Fruit fly (Drosophila melanogaster) whole organism, prepupa: ENCODE results near the gene hang.
A peak's percentile ranks its signal among the peaks of the same experiment; 100 is the strongest.

Experiments
- Blimp-1 ChIP-seq: fragments of 200-800 bp; sonication (Bioruptor generic); optimal IDR thresholded peaks from 3 replicates; lab custom pipeline; 2017; ENCODE audit warnings: missing biosample characterization, missing genetic modification characterization, mild to moderate bottlenecking, moderate library complexity, missing genetic modification reagents
- CG11294 ChIP-seq: fragments of 200-800 bp; sonication (Bioruptor generic); IDR thresholded peaks from 2 replicates; pipeline ENCODE4 v1.3.6; 2022; ENCODE audit warnings: missing biosample characterization, missing genetic modification characterization
- CG11902 ChIP-seq: fragments of 200-800 bp; sonication (Bioruptor generic); optimal IDR thresholded peaks from 3 replicates; lab custom pipeline; 2016; ENCODE audit warnings: missing biosample characterization, missing genetic modification characterization
- CG15336 ChIP-seq: fragments of 200-800 bp; sonication (Bioruptor generic); IDR thresholded peaks from 2 replicates; pipeline ENCODE4 v1.3.6; 2022; ENCODE audit warnings: missing biosample characterization, missing genetic modification characterization
- CG3032 ChIP-seq: fragments of 200-800 bp; optimal IDR thresholded peaks from 2 replicates; lab custom pipeline; 2019; ENCODE audit warnings: missing biosample characterization, mild to moderate bottlenecking, missing genetic modification characterization, moderate library complexity
- CG31627 ChIP-seq: fragments of 200-800 bp; sonication (Bioruptor generic); optimal IDR thresholded peaks from 3 replicates; lab custom pipeline; 2016; ENCODE audit warnings: missing biosample characterization, missing genetic modification characterization
- CG32006 ChIP-seq: fragments of 200-800 bp; sonication (Bioruptor generic); optimal IDR thresholded peaks from 3 replicates; lab custom pipeline; 2017; ENCODE audit warnings: missing biosample characterization, mild to moderate bottlenecking, missing genetic modification characterization
- CG34406 ChIP-seq: fragments of 200-800 bp; sonication (Bioruptor generic); optimal IDR thresholded peaks from 3 replicates; lab custom pipeline; 2016; ENCODE audit warnings: missing biosample characterization, missing genetic modification characterization
- CG4318 ChIP-seq: fragments of 200-800 bp; sonication (Bioruptor generic); optimal IDR thresholded peaks from 3 replicates; lab custom pipeline; 2017; ENCODE audit warnings: missing biosample characterization, mild to moderate bottlenecking, missing genetic modification characterization
- CG6792 ChIP-seq: fragments of 200-800 bp; sonication (Bioruptor generic); optimal IDR thresholded peaks from 3 replicates; lab custom pipeline; 2016; ENCODE audit warnings: missing biosample characterization, missing genetic modification characterization
- CG6808 ChIP-seq: fragments of 200-800 bp; sonication (Bioruptor generic); optimal IDR thresholded peaks from 3 replicates; lab custom pipeline; 2017; ENCODE audit warnings: missing biosample characterization, missing genetic modification characterization, mild to moderate bottlenecking, moderate library complexity, missing genetic modification reagents
- CG6854 ChIP-seq: fragments of 200-800 bp; sonication (Bioruptor generic); optimal IDR thresholded peaks from 2 replicates; lab custom pipeline; 2017; ENCODE audit warnings: missing biosample characterization, mild to moderate bottlenecking, missing genetic modification characterization
- CG7368 ChIP-seq: fragments of 200-800 bp; sonication (Bioruptor generic); optimal IDR thresholded peaks from 3 replicates; lab custom pipeline; 2016; ENCODE audit warnings: missing biosample characterization, missing genetic modification characterization
- CG8632 ChIP-seq: fragments of 200-800 bp; sonication (Bioruptor generic); optimal IDR thresholded peaks from 3 replicates; lab custom pipeline; 2016; ENCODE audit warnings: missing biosample characterization, missing genetic modification characterization
- CG9139 ChIP-seq: fragments of 200-800 bp; sonication (Bioruptor generic); optimal IDR thresholded peaks from 3 replicates; lab custom pipeline; 2017; ENCODE audit warnings: missing biosample characterization, mild to moderate bottlenecking, missing genetic modification characterization
- Eip78C ChIP-seq: fragments of 200-800 bp; sonication (Bioruptor generic); peaks from one replicate; lab custom pipeline; 2016; ENCODE audit warnings: missing biosample characterization, missing genetic modification characterization
- Hr4 ChIP-seq: fragments of 200-800 bp; sonication (Bioruptor generic); optimal IDR thresholded peaks from 3 replicates; lab custom pipeline; 2016; ENCODE audit warnings: missing biosample characterization, missing genetic modification characterization
- Met ChIP-seq: fragments of 200-800 bp; sonication (Bioruptor generic); optimal IDR thresholded peaks from 3 replicates; lab custom pipeline; 2016; ENCODE audit warnings: missing biosample characterization, missing genetic modification characterization
- OdsH ChIP-seq: fragments of 200-800 bp; sonication (Bioruptor generic); optimal IDR thresholded peaks from 3 replicates; lab custom pipeline; 2016; ENCODE audit warnings: missing biosample characterization, missing genetic modification characterization
- Smox ChIP-seq: fragments of 200-800 bp; sonication (Bioruptor generic); optimal IDR thresholded peaks from 3 replicates; lab custom pipeline; 2016; ENCODE audit warnings: missing biosample characterization, missing genetic modification characterization
- Sox14 ChIP-seq: fragments of 200-800 bp; sonication (Bioruptor generic); optimal IDR thresholded peaks from 3 replicates; lab custom pipeline; 2016; ENCODE audit warnings: missing biosample characterization, missing genetic modification characterization
- achi ChIP-seq: fragments of 200-800 bp; sonication (Bioruptor generic); optimal IDR thresholded peaks from 3 replicates; lab custom pipeline; 2016; ENCODE audit warnings: missing biosample characterization, missing genetic modification characterization
- acj6 ChIP-seq: fragments of 200-800 bp; sonication (Bioruptor generic); optimal IDR thresholded peaks from 3 replicates; lab custom pipeline; 2016; ENCODE audit warnings: missing biosample characterization, missing genetic modification characterization
- cyc ChIP-seq: fragments of 200-800 bp; sonication (Bioruptor generic); optimal IDR thresholded peaks from 3 replicates; lab custom pipeline; 2016; ENCODE audit warnings: missing biosample characterization, missing genetic modification characterization
- dac ChIP-seq: fragments of 200-800 bp; sonication (Bioruptor generic); optimal IDR thresholded peaks from 2 replicates; lab custom pipeline; 2017; ENCODE audit warnings: missing biosample characterization, mild to moderate bottlenecking, missing genetic modification characterization
- dsx ChIP-seq: fragments of 200-800 bp; optimal IDR thresholded peaks from 3 replicates; lab custom pipeline; 2019; ENCODE audit warnings: missing biosample characterization, mild to moderate bottlenecking, missing genetic modification characterization, moderate library complexity; ENCODE audit not compliant: poor library complexity, severe bottlenecking
- esn ChIP-seq: fragments of 200-800 bp; sonication (Bioruptor generic); optimal IDR thresholded peaks from 2 replicates; lab custom pipeline; 2016; ENCODE audit warnings: missing biosample characterization, mild to moderate bottlenecking, missing genetic modification characterization, moderate library complexity
- fd59A ChIP-seq: fragments of 200-800 bp; sonication (Bioruptor generic); optimal IDR thresholded peaks from 2 replicates; lab custom pipeline; 2017; ENCODE audit warnings: missing biosample characterization, mild to moderate bottlenecking, missing genetic modification characterization, missing genetic modification reagents
- fd85E ChIP-seq: fragments of 200-800 bp; sonication (Bioruptor generic); optimal IDR thresholded peaks from 3 replicates; lab custom pipeline; 2016; ENCODE audit warnings: missing biosample characterization, missing genetic modification characterization
- fkh ChIP-seq: fragments of 200-800 bp; sonication (Bioruptor generic); optimal IDR thresholded peaks from 3 replicates; lab custom pipeline; 2017; ENCODE audit warnings: missing biosample characterization, mild to moderate bottlenecking, missing genetic modification characterization, moderate library complexity
- lz ChIP-seq: fragments of 200-800 bp; sonication (Bioruptor generic); optimal IDR thresholded peaks from 3 replicates; lab custom pipeline; 2016; ENCODE audit warnings: missing biosample characterization, missing genetic modification characterization
- net ChIP-seq: fragments of 200-800 bp; sonication (Bioruptor generic); optimal IDR thresholded peaks from 3 replicates; lab custom pipeline; 2016; ENCODE audit warnings: missing biosample characterization, missing genetic modification characterization
- salr ChIP-seq, 2 experiments: fragments of 200-800 bp; sonication (Bioruptor generic); optimal IDR thresholded peaks; 3 replicates each; lab custom pipeline; 2016 to 2018; ENCODE audit warnings: missing biosample characterization in 2 of 2, missing genetic modification characterization in 2 of 2, mild to moderate bottlenecking in 1 of 2
- spab ChIP-seq: fragments of 200-800 bp; sonication (Bioruptor generic); optimal IDR thresholded peaks from 2 replicates; lab custom pipeline; 2017; ENCODE audit warnings: missing biosample characterization, mild to moderate bottlenecking, missing genetic modification characterization, missing genetic modification reagents
- ss ChIP-seq, 2 experiments: fragments of 200-800 bp; sonication (Bioruptor generic); optimal IDR thresholded peaks; 2 replicates in 1 of 2; 3 replicates in 1 of 2; lab custom pipeline; 2017 to 2018; ENCODE audit warnings: mild to moderate bottlenecking in 2 of 2, missing biosample characterization in 2 of 2, missing genetic modification characterization in 2 of 2, moderate library complexity in 1 of 2
- svp ChIP-seq: fragments of 200-800 bp; sonication (Bioruptor generic); peaks from one replicate; lab custom pipeline; 2016; ENCODE audit warnings: missing biosample characterization, missing genetic modification characterization
- topi ChIP-seq: fragments of 200-800 bp; sonication (Bioruptor generic); optimal IDR thresholded peaks from 3 replicates; lab custom pipeline; 2016; ENCODE audit warnings: missing biosample characterization, missing genetic modification characterization
- vri ChIP-seq: fragments of 200-800 bp; sonication (Bioruptor generic); optimal IDR thresholded peaks from 3 replicates; lab custom pipeline; 2016; ENCODE audit warnings: missing biosample characterization, mild to moderate bottlenecking, missing genetic modification characterization

hang gene

DNA sequence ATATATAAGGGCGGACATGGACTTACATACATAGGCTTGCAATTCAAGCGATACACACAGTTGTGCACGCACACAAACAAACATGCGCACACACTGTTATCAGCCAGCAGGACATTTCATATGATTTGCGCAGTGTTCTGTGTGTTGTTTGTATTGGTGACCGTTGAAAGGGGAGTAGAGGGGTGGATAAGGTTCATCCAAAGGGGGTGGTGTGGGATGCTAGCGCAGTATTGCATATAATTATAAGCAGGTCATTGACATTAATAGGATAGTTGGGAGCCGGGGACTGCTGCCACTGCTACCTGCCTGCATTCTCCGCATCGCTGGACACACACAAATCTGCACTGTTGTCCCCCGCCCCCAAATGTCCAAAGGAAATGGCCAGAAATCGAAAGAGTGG is 5.8 kb downstream of the hang start:
- no peak for TF ChIP-seq achi (GFP tag; lab: Kevin White, UChicago)
- no peak for TF ChIP-seq CG7368
- no peak for TF ChIP-seq vri (GFP tag; lab: Kevin White, UChicago)
- no peak for TF ChIP-seq dac (GFP tag; lab: Kevin White, UChicago)
- no peak for TF ChIP-seq spab (GFP tag; lab: Kevin White, UChicago)
- no peak for TF ChIP-seq CG31627 (GFP tag; lab: Kevin White, UChicago)
- no peak for TF ChIP-seq CG3032 (tag; lab: Kevin White, UChicago)
- TF ChIP-seq CG8632 (GFP tag; lab: Kevin White, UChicago) = no peak

DNA sequence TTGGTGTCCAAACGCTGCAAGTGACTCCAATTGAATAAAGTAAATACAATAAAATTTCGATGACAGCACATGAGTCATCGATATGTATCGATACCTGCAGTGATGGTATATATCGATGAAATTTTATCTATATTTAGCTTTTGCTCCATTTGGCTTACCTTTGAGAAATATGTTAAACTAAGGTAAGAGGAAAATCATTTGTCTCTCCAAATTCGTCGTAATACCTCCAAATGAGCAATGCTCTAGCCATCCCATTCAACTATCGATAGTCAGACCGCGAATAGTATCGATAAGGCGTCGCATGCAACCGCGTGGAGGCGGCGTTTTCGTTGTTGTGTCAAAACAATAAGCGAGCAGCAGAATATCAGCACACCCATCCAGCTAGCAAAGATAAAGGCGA is 18.6 kb downstream of the hang start, which contains the start of the genes Cdc50 and rngo:
TSS of gene Cdc50 (minus strand) at position 52 of the 400 bp plus-strand sequence.
TSS of gene rngo (plus strand) at position 189 of the 400 bp plus-strand sequence.
- TF ChIP-seq CG31627 (GFP tag; lab: Kevin White, UChicago) (peak; percentile 32), esn (GFP tag; lab: Kevin White, UChicago) (peak; percentile 52), CG3032 (tag; lab: Kevin White, UChicago) (peak; percentile 21), lz (GFP tag; lab: Kevin White, UChicago) (peak; percentile 57), CG34406 (no peak), dac (GFP tag; lab: Kevin White, UChicago) (no peak)

DNA sequence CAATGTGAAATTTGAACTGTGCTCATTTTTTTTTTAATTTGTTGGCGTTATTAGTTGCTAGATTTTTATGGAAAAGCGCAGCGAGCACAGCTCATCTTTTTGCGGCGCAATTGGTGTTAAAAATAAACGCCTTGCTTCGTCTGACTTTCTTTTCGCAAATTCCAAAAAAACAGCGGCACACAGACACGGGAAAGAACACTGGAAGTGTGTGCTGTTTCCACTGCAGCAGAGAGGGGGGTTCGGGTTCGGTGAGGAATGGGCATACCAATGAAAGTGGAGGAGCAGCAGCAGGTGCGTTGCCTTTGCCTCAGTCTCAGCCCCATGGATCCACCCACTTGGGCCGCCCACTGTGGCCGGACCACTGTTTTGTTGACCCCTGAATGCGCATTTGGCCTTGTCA is 19.7 kb downstream of the hang start:
- TF ChIP-seq CG6854 (GFP tag; lab: Kevin White, UChicago) = no peak
- peak; percentile 77 for TF ChIP-seq svp (GFP tag; lab: Kevin White, UChicago)
- TF ChIP-seq Eip78C (GFP tag; lab: Kevin White, UChicago) = peak; percentile 28

DNA sequence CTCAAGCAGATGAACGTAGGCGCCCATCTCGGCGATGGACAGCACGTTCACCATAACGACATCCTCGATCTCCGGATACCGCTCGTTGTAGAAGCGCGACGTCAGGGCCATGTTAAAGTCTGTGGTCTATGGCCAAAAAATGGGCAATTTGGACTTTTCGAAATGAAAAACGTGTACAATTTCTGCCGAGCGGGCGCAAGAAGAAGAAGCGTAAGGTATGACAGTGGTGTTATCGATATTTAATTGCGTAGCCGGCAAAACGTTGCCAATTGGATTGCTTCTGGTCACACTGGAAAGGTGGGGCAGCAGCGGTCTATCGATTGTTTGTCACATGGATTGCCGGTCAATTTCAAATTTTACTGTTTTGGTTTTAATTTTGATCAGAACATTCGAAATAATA is 24.1 kb downstream of the hang start, which contains the start of gene eIF2alpha:
TSS of gene eIF2alpha (minus strand) at position 225 of the 400 bp plus-strand sequence.
- TF ChIP-seq Met (GFP tag; lab: Kevin White, UChicago) (no peak), esn (GFP tag; lab: Kevin White, UChicago) (peak; percentile 0), svp (GFP tag; lab: Kevin White, UChicago) (peak; percentile 67), CG11294 (GFP tag; lab: Robert Waterston, UW) (no peak), Eip78C (GFP tag; lab: Kevin White, UChicago) (peak; percentile 22), net (GFP tag; lab: Kevin White, UChicago) (no peak), CG11902 (no peak), fd59A (GFP tag; lab: Kevin White, UChicago) (no peak)
- TF ChIP-seq, all 60 proteins: peak for 3

DNA sequence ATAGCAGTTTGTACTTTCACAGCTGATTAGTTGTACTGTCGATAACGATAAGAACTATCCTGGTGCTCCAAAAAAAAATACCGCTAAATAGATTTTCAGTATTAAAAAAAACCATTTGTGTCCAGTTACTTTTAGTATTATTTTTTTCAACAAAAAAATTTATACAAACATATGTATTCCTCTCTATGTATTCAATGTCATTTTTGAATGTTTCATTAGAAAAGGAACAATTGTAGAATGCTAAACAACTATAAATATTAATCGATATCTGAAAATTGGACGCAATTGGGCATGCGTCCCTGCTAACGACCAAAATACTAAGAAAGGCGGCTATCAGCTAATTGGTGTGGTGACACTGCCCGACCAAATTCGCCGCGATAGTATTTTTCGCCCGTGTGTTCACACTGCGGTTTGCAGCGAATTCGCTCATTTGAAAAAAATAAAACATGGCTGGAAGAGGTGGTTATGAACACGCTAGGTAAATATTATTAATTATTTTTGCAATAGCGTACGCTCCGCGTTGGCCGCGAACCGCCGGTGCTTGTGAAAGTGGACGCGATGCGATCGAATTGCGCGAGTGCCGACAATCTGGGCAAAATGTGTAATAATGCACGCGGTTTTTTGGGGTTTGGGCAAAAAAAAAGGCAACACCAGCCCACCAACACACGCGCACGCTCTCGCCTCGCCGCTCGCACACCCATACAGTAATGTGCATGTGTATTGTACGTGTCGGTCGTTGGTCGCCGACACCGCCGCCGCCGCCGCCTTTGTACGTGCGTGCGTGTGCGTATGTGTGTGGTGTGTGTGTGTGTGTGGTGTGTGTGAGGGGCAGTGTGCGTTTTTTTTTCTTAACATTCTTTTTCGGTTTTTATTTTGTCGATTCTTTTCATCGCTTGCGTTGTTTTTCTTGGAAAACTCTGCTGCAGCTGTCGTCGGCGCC is 25.9 kb downstream of the hang start, which contains the start of the genes CG34015 and eIF4H1:
TSS of gene CG34015 (minus strand) at position 51 of the 940 bp plus-strand sequence.
TSS of gene eIF4H1 (plus strand) at position 414 of the 940 bp plus-strand sequence.
- TF ChIP-seq ss (GFP tag; optimal IDR thresholded peaks at IDR 0.05; lab: Kevin White, UChicago) (peak; percentile 87 to 93), vri (GFP tag; lab: Kevin White, UChicago) (peak; percentile 31), Hr4 (GFP tag; lab: Kevin White, UChicago) (no peak), CG15336 (GFP tag; lab: Robert Waterston, UW) (peak; percentile 77), topi (GFP tag; lab: Kevin White, UChicago) (peak; percentile 36), fkh (GFP tag; lab: Kevin White, UChicago) (peak; percentile 64), fd59A (GFP tag; lab: Kevin White, UChicago) (peak; percentile 43), spab (GFP tag; lab: Kevin White, UChicago) (no peak), esn (GFP tag; lab: Kevin White, UChicago) (peak; percentile 1), acj6 (GFP tag; lab: Kevin White, UChicago) (no peak), svp (GFP tag; lab: Kevin White, UChicago) (peak; percentile 84), CG6854 (GFP tag; lab: Kevin White, UChicago) (peak; percentile 80), CG34406 (peak; percentile 34), CG6808 (peak; percentile 80), CG9139 (GFP tag; lab: Kevin White, UChicago) (peak; percentile 83), Sox14 (GFP tag; lab: Kevin White, UChicago) (peak; percentile 63), CG6792 (GFP tag; lab: Kevin White, UChicago) (peak; percentile 34), fd85E (GFP tag; lab: Kevin White, UChicago) (no peak), dac (GFP tag; lab: Kevin White, UChicago) (peak; percentile 56), cyc (GFP tag; lab: Kevin White, UChicago) (no peak), CG32006 (GFP tag; lab: Kevin White, UChicago) (peak; percentile 55), Blimp-1 (no peak), CG3032 (tag; lab: Kevin White, UChicago) (no peak), dsx (GFP tag; lab: Kevin White, UChicago) (no peak), OdsH (GFP tag; lab: Kevin White, UChicago) (peak; percentile 22), salr (GFP tag; optimal IDR thresholded peaks at IDR 0.05; lab: Kevin White, UChicago) (peak in 1 of 2 experiments; percentile 57), Smox (peak; percentile 11), CG4318 (GFP tag; lab: Kevin White, UChicago) (no peak)
